Fruit fly (Drosophila melanogaster): ENCODE measurements around the gene ppk17.
A peak's percentile ranks its signal among the peaks of the same experiment; 100 is the strongest.

Gene ppk17

dm6 chr2L:16730939-16731338 is 29.4 kb downstream of the ppk17 start, which contains the start of gene CG17996:
Gene CG17996 (minus strand): TSS chr2L:16731039.
- TF ChIP-seq foxo (GFP tag; optimal IDR thresholded peaks at IDR 0.05) (no peak), Dfd (GFP tag; optimal IDR thresholded peaks at IDR 0.05) (no peak), Sp1 (GFP tag; optimal IDR thresholded peaks at IDR 0.05) (no peak), Rel (GFP tag; optimal IDR thresholded peaks at IDR 0.05) (no peak), Rel (tag; optimal IDR thresholded peaks at IDR 0.05) (no peak), Jra (GFP tag; optimal IDR thresholded peaks at IDR 0.05) (no peak), ey (GFP tag; optimal IDR thresholded peaks at IDR 0.05) (no peak), jim (GFP tag; optimal IDR thresholded peaks at IDR 0.05) (no peak), N (GFP tag; optimal IDR thresholded peaks at IDR 0.05) (no peak)

- TF ChIP-seq CG32264 (GFP tag; optimal IDR thresholded peaks at IDR 0.05) (no peak), pan (optimal IDR thresholded peaks at IDR 0.05) (no peak), Jra (GFP tag; optimal IDR thresholded peaks at IDR 0.05) (no peak), woc (GFP tag; optimal IDR thresholded peaks at IDR 0.05) (no peak), CrebA (GFP tag; optimal IDR thresholded peaks at IDR 0.05; ENCODE audit: borderline replicate concordance) (no peak), br (GFP tag; optimal IDR thresholded peaks at IDR 0.05) (no peak), N (GFP tag; optimal IDR thresholded peaks at IDR 0.05) (no peak), Dfd (GFP tag; optimal IDR thresholded peaks at IDR 0.05) (no peak), Myc (optimal IDR thresholded peaks at IDR 0.05) (no peak), sv (GFP tag; optimal IDR thresholded peaks at IDR 0.05) (no peak), usp (GFP tag; optimal IDR thresholded peaks at IDR 0.05) (no peak), Hr78 (GFP tag; optimal IDR thresholded peaks at IDR 0.05) (no peak)
Measured at dm6 chr2L:16729556-16729955, 30.8 kb downstream of the ppk17 start, which contains the start of gene Tsen2. Gene Tsen2 (plus strand): TSS chr2L:16729777.

dm6 chr2L:16727578-16728023 is 32.8 kb downstream of the ppk17 start, which contains the start of gene VhaSFD:
Gene VhaSFD (minus strand): TSS chr2L:16727826.
- TF ChIP-seq br (GFP tag; optimal IDR thresholded peaks at IDR 0.05) (no peak), psq (GFP tag; optimal IDR thresholded peaks at IDR 0.05) (no peak), dl (GFP tag; optimal IDR thresholded peaks at IDR 0.05; ENCODE audit: insufficient read depth in 1 of 2, partially characterized antibody in 2 of 2) (no peak), rgr (GFP tag; optimal IDR thresholded peaks at IDR 0.05) (peak; percentile 20), woc (GFP tag; optimal IDR thresholded peaks at IDR 0.05) (no peak), Hnf4 (GFP tag; optimal IDR thresholded peaks at IDR 0.05) (no peak), Myc (optimal IDR thresholded peaks at IDR 0.05) (no peak), OdsH (GFP tag; optimal IDR thresholded peaks at IDR 0.05) (peak; percentile 29), Rel (GFP tag; optimal IDR thresholded peaks at IDR 0.05) (no peak), Rel (tag; optimal IDR thresholded peaks at IDR 0.05) (peak; percentile 80), sage (GFP tag; optimal IDR thresholded peaks at IDR 0.05) (no peak), fru (GFP tag; optimal IDR thresholded peaks at IDR 0.05) (no peak), HLH106 (tag; optimal IDR thresholded peaks at IDR 0.05) (peak; percentile 34), CG9705 (GFP tag; optimal IDR thresholded peaks at IDR 0.05) (peak; percentile 49), dsf (GFP tag; optimal IDR thresholded peaks at IDR 0.05; ENCODE audit: borderline replicate concordance) (no peak), Sp1 (GFP tag; optimal IDR thresholded peaks at IDR 0.05) (peak; percentile 35), dmrt93B (GFP tag; optimal IDR thresholded peaks at IDR 0.05) (no peak)

dm6 chr2L:16722596-16722995 is 37.8 kb downstream of the ppk17 start:
- TF ChIP-seq Vsx2 (GFP tag; optimal IDR thresholded peaks at IDR 0.05; ENCODE audit: partially characterized antibody), result no peak

- TF ChIP-seq dmrt93B (GFP tag; optimal IDR thresholded peaks at IDR 0.05) (peak; percentile 93), rgr (GFP tag; optimal IDR thresholded peaks at IDR 0.05) (peak; percentile 98), CG32264 (GFP tag; optimal IDR thresholded peaks at IDR 0.05) (peak; percentile 87), usp (GFP tag; optimal IDR thresholded peaks at IDR 0.05) (no peak), Hnf4 (GFP tag; optimal IDR thresholded peaks at IDR 0.05) (peak; percentile 97), foxo (GFP tag; optimal IDR thresholded peaks at IDR 0.05) (peak; percentile 73 to 98), tai (GFP tag; optimal IDR thresholded peaks at IDR 0.05) (peak; percentile 94), Dif (GFP tag; optimal IDR thresholded peaks at IDR 0.05; ENCODE audit: partially characterized antibody) (peak; percentile 58), Rel (GFP tag; optimal IDR thresholded peaks at IDR 0.05) (peak; percentile 85), Rel (tag; optimal IDR thresholded peaks at IDR 0.05) (peak; percentile 93), HLH106 (tag; optimal IDR thresholded peaks at IDR 0.05) (peak; percentile 96), fru (GFP tag; optimal IDR thresholded peaks at IDR 0.05) (peak; percentile 96), Sp1 (GFP tag; optimal IDR thresholded peaks at IDR 0.05) (peak; percentile 96), ey (GFP tag; optimal IDR thresholded peaks at IDR 0.05) (peak; percentile 97), GATAd (GFP tag; optimal IDR thresholded peaks at IDR 0.05) (peak; percentile 91), CrebA (GFP tag; optimal IDR thresholded peaks at IDR 0.05; ENCODE audit: borderline replicate concordance) (no peak), pan (optimal IDR thresholded peaks at IDR 0.05) (no peak), CG9705 (GFP tag; optimal IDR thresholded peaks at IDR 0.05) (peak; percentile 63), brk (GFP tag; optimal IDR thresholded peaks at IDR 0.05) (peak; percentile 97), dsf (GFP tag; optimal IDR thresholded peaks at IDR 0.05; ENCODE audit: borderline replicate concordance) (peak; percentile 87), Jra (GFP tag; optimal IDR thresholded peaks at IDR 0.05) (peak; percentile 96), Hr83 (GFP tag; optimal IDR thresholded peaks at IDR 0.05; ENCODE audit: poor library complexity, severe bottlenecking) (peak; percentile 25), Hr78 (GFP tag; optimal IDR thresholded peaks at IDR 0.05) (no peak), Dfd (GFP tag; optimal IDR thresholded peaks at IDR 0.05) (peak; percentile 64), psq (GFP tag; optimal IDR thresholded peaks at IDR 0.05) (peak; percentile 95), sv (GFP tag; optimal IDR thresholded peaks at IDR 0.05) (peak; percentile 93), Abd-B (GFP tag; optimal IDR thresholded peaks at IDR 0.05) (no peak)
Measured at dm6 chr2L:16720707-16721700, 39.4 kb downstream of the ppk17 start.

Data from whole organism, wandering third instar larva.